Worm (Caenorhabditis elegans): ENCODE measurements around the gene F39G3.4.

Gene F39G3.4

DNA sequence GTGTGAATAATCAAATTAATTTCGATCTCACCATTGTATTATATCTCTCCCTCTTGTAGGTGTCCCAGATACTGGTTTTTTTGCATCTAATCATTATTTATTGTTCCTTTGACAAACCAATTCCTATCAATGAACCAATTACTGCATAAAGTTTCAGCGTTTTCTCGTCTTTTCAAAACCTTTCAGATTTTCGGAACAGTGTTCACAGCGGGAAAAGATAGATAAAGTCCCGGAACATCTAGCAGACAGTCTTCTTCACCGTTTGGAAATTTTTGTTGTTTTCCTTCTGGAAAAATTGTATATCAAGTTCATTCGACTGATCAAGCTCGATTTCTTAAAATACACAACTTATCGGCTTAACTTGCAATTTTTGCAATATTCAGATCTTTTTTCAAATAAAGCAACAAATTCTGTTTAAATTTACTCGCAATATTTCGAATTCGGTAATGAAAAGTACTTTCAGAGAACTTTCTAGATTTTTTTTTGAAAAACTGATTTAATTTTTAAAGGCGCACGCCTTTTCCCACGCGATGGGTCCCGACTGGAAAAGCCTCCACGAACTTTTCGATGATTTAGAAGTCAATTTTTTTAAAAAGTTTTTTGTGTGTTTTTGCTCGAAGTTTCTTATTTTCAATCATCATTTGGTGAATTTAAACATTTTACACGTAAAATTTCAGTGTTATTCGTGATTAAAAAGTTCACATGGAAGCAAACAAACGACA is 30.9 kb downstream of the F39G3.4 start, which contains the start of gene pgl-3 (continued):
- TF ChIP-seq B0019.2 (GFP tag; conservative IDR thresholded peaks at IDR 0.05) (0 out of 2 replicates have a peak, but pooled peaks have one; percentile 8), atf-7 (tag; optimal IDR thresholded peaks at IDR 0.05) (no peak), ztf-6 (GFP tag; IDR thresholded peaks at IDR 0.05) (no peak), chd-7 (tag; optimal IDR thresholded peaks at IDR 0.05) (no peak), zim-3 (tag; optimal IDR thresholded peaks at IDR 0.05) (no peak), hlh-26 (GFP tag; conservative IDR thresholded peaks at IDR 0.05) (no peak), T07F8.4 (tag; optimal IDR thresholded peaks at IDR 0.05) (no peak), C06A6.2 (GFP tag; conservative IDR thresholded peaks at IDR 0.05) (no peak), F10E7.11 (tag; optimal IDR thresholded peaks at IDR 0.05) (no peak), ZK185.1 (tag; optimal IDR thresholded peaks at IDR 0.05; ENCODE audit: poor library complexity, severe bottlenecking) (no peak), unc-62 (GFP tag; optimal IDR thresholded peaks at IDR 0.05) (no peak), hmg-20 (GFP tag; IDR thresholded peaks at IDR 0.05) (no peak), nfyb-1 (GFP tag; IDR thresholded peaks at IDR 0.05) (0 out of 2 replicates have a peak, but pooled peaks have one; percentile 10), pha-4 (tag; optimal IDR thresholded peaks at IDR 0.05) (no peak), Y53F4B.3 (GFP tag; IDR thresholded peaks at IDR 0.05) (no peak), cebp-2 (GFP tag; IDR thresholded peaks at IDR 0.05) (no peak), nfya-1 (tag; optimal IDR thresholded peaks at IDR 0.05; ENCODE audit: borderline replicate concordance, insufficient read depth) (no peak), unc-130 (GFP tag; optimal IDR thresholded peaks at IDR 0.05) (peak; percentile 11), Y79H2A.3 (GFP tag; conservative IDR thresholded peaks at IDR 0.05) (peak; percentile 99), fkh-3 (tag; optimal IDR thresholded peaks at IDR 0.05) (no peak), nfya-2 (GFP tag; IDR thresholded peaks at IDR 0.05) (no peak), lsy-27 (tag; optimal IDR thresholded peaks at IDR 0.05; ENCODE audit: borderline replicate concordance, insufficient read depth) (no peak), ceh-58 (GFP tag; IDR thresholded peaks at IDR 0.05) (no peak), sdz-38 (tag; optimal IDR thresholded peaks at IDR 0.05) (no peak), tbp1 (GFP tag; optimal IDR thresholded peaks at IDR 0.05) (peak; percentile 13), mxl-1 (tag; optimal IDR thresholded peaks at IDR 0.05) (no peak), F55B11.4 (tag; optimal IDR thresholded peaks at IDR 0.05; ENCODE audit: borderline replicate concordance, insufficient read depth) (no peak), madf-8 (GFP tag; conservative IDR thresholded peaks at IDR 0.05) (peak; percentile 45), hsf-1 (GFP tag; IDR thresholded peaks at IDR 0.05) (peak; percentile 83), gei-17 (GFP tag; optimal IDR thresholded peaks at IDR 0.05) (no peak), Y67H2A.10 (GFP tag; conservative IDR thresholded peaks at IDR 0.05) (no peak), mcd-1 (GFP tag; IDR thresholded peaks at IDR 0.05) (no peak)

DNA sequence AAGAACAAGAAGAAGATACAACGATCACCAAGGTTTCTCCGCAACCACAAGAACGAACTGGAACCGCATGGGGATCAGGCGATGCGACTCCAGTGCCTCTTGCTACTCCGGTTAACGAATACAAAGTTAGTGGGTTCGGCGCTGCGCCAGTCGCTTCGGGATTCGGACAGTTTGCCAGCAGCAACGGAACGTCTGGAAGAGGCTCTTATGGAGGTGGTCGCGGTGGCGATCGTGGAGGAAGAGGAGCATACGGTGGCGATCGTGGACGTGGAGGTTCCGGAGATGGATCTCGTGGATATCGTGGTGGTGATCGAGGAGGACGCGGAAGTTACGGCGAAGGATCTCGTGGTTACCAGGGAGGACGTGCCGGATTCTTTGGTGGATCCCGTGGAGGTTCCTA is 33.5 kb downstream of the F39G3.4 start:
- 0 out of 2 replicates have a peak, but pooled peaks have one; percentile 14 for TF ChIP-seq hmg-20 (GFP tag; IDR thresholded peaks at IDR 0.05)
- peak; percentile 39; the same call in 1 of the 2 replicates for TF ChIP-seq egrh-3 (GFP tag; IDR thresholded peaks at IDR 0.05)
- TF ChIP-seq Y53G8AR.9 (GFP tag; conservative IDR thresholded peaks at IDR 0.05), result 0 out of 2 replicates have a peak, but pooled peaks have one; percentile 56
- TF ChIP-seq sdz-38 (tag; optimal IDR thresholded peaks at IDR 0.05), result no peak
- no peak for TF ChIP-seq snpc-4 (GFP tag; optimal IDR thresholded peaks at IDR 0.05)
- no peak for TF ChIP-seq snpc-4 (tag; optimal IDR thresholded peaks at IDR 0.05)

DNA sequence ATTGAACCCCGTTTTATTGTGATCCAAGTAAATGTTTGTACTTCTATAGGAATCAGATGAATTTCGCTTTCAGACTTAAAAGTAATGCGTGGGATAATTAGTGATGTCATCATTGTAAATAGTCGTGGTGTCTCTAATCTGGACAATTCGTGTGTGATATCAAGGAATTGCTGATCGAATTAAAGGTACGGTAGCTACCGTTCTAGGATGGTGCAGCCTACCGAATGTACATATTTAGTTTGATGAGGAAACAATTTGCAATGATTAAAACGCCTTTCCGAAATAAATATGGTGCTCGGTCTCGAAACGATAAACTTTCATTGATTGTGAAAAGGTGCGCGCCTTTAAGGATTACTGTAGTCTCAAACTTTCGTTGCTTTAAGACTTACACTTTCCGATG is 34.0 kb downstream of the F39G3.4 start:
- 0 out of 2 replicates have a peak, but pooled peaks have one; percentile 39 for TF ChIP-seq Y95B8A.8 (GFP tag; IDR thresholded peaks at IDR 0.05)
- peak in 1 of 3 experiments; percentile 17 for TF ChIP-seq lin-35 (GFP tag; optimal IDR thresholded peaks at IDR 0.05)
- no peak for TF ChIP-seq Y79H2A.3 (GFP tag; conservative IDR thresholded peaks at IDR 0.05)
- TF ChIP-seq ekl-4 (GFP tag; IDR thresholded peaks at IDR 0.05), result peak; percentile 52; the same call in 1 of the 2 replicates
- peak; percentile 79 for TF ChIP-seq Y53G8AR.9 (GFP tag; conservative IDR thresholded peaks at IDR 0.05)
- no peak for TF ChIP-seq let-526 (GFP tag; IDR thresholded peaks at IDR 0.05)
- peak; percentile 21 for TF ChIP-seq him-1 (tag; optimal IDR thresholded peaks at IDR 0.05)
- TF ChIP-seq hsf-1 (GFP tag; IDR thresholded peaks at IDR 0.05), result peak; percentile 74
- TF ChIP-seq ama-1 (optimal IDR thresholded peaks at IDR 0.05), result no peak
- peak in 1 of 2 experiments; percentile 37 for TF ChIP-seq ama-1 (GFP tag; optimal IDR thresholded peaks at IDR 0.05)
- no peak for TF ChIP-seq B0261.1 (tag; optimal IDR thresholded peaks at IDR 0.05)
- TF ChIP-seq F49E8.2 (tag; optimal IDR thresholded peaks at IDR 0.05; ENCODE audit: insufficient read depth), result peak; percentile 15
- TF ChIP-seq attf-6 (GFP tag; IDR thresholded peaks at IDR 0.05), result peak; percentile 47; the same call in 1 of the 2 replicates
- no peak for TF ChIP-seq atf-7 (tag; optimal IDR thresholded peaks at IDR 0.05)

Measured in whole organism, young adult.